Fruit fly (Drosophila melanogaster) whole organism, embryonic: ENCODE results near the gene wapl.

Experiments used
- Adf1 ChIP-seq: fragments of 200-800 bp; sonication (Bioruptor generic); IDR thresholded peaks from 2 replicates; pipeline ENCODE4 v1.3.6; 2022; ENCODE audit warnings: missing biosample characterization, missing genetic modification characterization
- BEAF-32 ChIP-seq: fragments of 200-800 bp; sonication (Bioruptor generic); optimal IDR thresholded peaks from 3 replicates; lab custom pipeline; 2017; ENCODE audit warnings: missing biosample characterization, missing genetic modification characterization, mild to moderate bottlenecking, moderate library complexity, missing genetic modification reagents
- Bdp1 ChIP-seq: fragments of 200-800 bp; sonication (Bioruptor generic); optimal IDR thresholded peaks from 3 replicates; lab custom pipeline; 2016; ENCODE audit warnings: missing biosample characterization, missing genetic modification characterization
- Bteb2 ChIP-seq: fragments of 200-800 bp; sonication (Bioruptor generic); optimal IDR thresholded peaks from 2 replicates; lab custom pipeline; 2016; ENCODE audit warnings: missing biosample characterization, missing genetic modification characterization
- CG13123 ChIP-seq: fragments of 200-800 bp; sonication (Bioruptor generic); optimal IDR thresholded peaks from 2 replicates; lab custom pipeline; 2016; ENCODE audit warnings: missing biosample characterization, missing genetic modification characterization
- CG13287 ChIP-seq: fragments of 200-800 bp; sonication (Bioruptor generic); IDR thresholded peaks from 2 replicates; pipeline ENCODE4 v1.3.6; 2022; ENCODE audit warnings: missing biosample characterization, missing genetic modification characterization; ENCODE audit not compliant: partially characterized antibody
- CG13624 ChIP-seq: fragments of 200-800 bp; sonication (Bioruptor generic); optimal IDR thresholded peaks from 2 replicates; lab custom pipeline; 2016; ENCODE audit warnings: missing biosample characterization, missing genetic modification characterization
- CG14441 ChIP-seq: fragments of 200-800 bp; sonication (Bioruptor generic); IDR thresholded peaks from 2 replicates; pipeline ENCODE4 v1.3.6; 2022; ENCODE audit warnings: missing biosample characterization, missing genetic modification characterization
- CG1603 ChIP-seq: fragments of 200-800 bp; sonication (Bioruptor generic); optimal IDR thresholded peaks from 2 replicates; lab custom pipeline; 2019; ENCODE audit warnings: missing biosample characterization, mild to moderate bottlenecking, missing genetic modification characterization, moderate library complexity
- CG16863 ChIP-seq: fragments of 200-800 bp; sonication (Bioruptor generic); optimal IDR thresholded peaks from 3 replicates; lab custom pipeline; 2016; ENCODE audit warnings: missing biosample characterization, missing genetic modification characterization
- CG18262 ChIP-seq: fragments of 200-800 bp; optimal IDR thresholded peaks from 3 replicates; lab custom pipeline; 2019; ENCODE audit warnings: missing biosample characterization, mild to moderate bottlenecking, missing genetic modification characterization, moderate library complexity
- CG2120 ChIP-seq: fragments of 200-800 bp; sonication (Bioruptor generic); optimal IDR thresholded peaks from 3 replicates; lab custom pipeline; 2016; ENCODE audit warnings: missing biosample characterization, missing genetic modification characterization
- CG30020 ChIP-seq: fragments of 200-800 bp; optimal IDR thresholded peaks from 2 replicates; lab custom pipeline; 2019; ENCODE audit warnings: missing biosample characterization, mild to moderate bottlenecking, missing genetic modification characterization, moderate library complexity
- CG3065 ChIP-seq: fragments of 200-800 bp; sonication (Bioruptor generic); optimal IDR thresholded peaks from 2 replicates; lab custom pipeline; 2016; ENCODE audit warnings: missing biosample characterization, missing genetic modification characterization
- CG33557 ChIP-seq: fragments of 200-800 bp; sonication (Bioruptor generic); optimal IDR thresholded peaks from 2 replicates; lab custom pipeline; 2019; ENCODE audit warnings: missing biosample characterization, mild to moderate bottlenecking, missing genetic modification characterization, moderate library complexity
- CG4707 ChIP-seq: fragments of 200-800 bp; sonication (Bioruptor generic); optimal IDR thresholded peaks from 2 replicates; lab custom pipeline; 2018; ENCODE audit warnings: missing biosample characterization, mild to moderate bottlenecking, missing genetic modification characterization, moderate library complexity
- CG5953 ChIP-seq: fragments of 200-800 bp; sonication (Bioruptor generic); IDR thresholded peaks from 2 replicates; pipeline ENCODE4 v1.3.6; 2022; ENCODE audit warnings: missing biosample characterization, missing genetic modification characterization
- CG7357 ChIP-seq: fragments of 200-800 bp; sonication (Bioruptor generic); IDR thresholded peaks from 3 replicates; pipeline ENCODE4 v1.3.6; 2022; ENCODE audit warnings: missing biosample characterization, missing genetic modification characterization
- CG9215 ChIP-seq: fragments of 200-800 bp; sonication (Bioruptor generic); IDR thresholded peaks from 2 replicates; pipeline ENCODE4 v1.3.6; 2022; ENCODE audit warnings: missing biosample characterization, missing genetic modification characterization
- CoRest ChIP-seq: fragments of 200-800 bp; sonication (Bioruptor generic); optimal IDR thresholded peaks from 3 replicates; lab custom pipeline; 2018; ENCODE audit warnings: missing biosample characterization, mild to moderate bottlenecking, missing genetic modification characterization, moderate library complexity
- Dip3 ChIP-seq: fragments of 200-800 bp; sonication (Bioruptor generic); optimal IDR thresholded peaks from 3 replicates; lab custom pipeline; 2016; ENCODE audit warnings: missing biosample characterization, missing genetic modification characterization
- Dll ChIP-seq: fragments of 200-800 bp; sonication (Bioruptor generic); IDR thresholded peaks from 4 replicates; pipeline ENCODE4 v1.3.6; 2022; ENCODE audit warnings: missing biosample characterization, missing genetic modification characterization; ENCODE audit not compliant: partially characterized antibody
- Doc3 ChIP-seq: fragments of 200-800 bp; sonication (Bioruptor generic); IDR thresholded peaks from 3 replicates; pipeline ENCODE4 v1.3.6; 2022; ENCODE audit warnings: missing biosample characterization, missing genetic modification characterization; ENCODE audit not compliant: partially characterized antibody
- Dref ChIP-seq: fragments of 200-800 bp; sonication (Bioruptor generic); IDR thresholded peaks from 2 replicates; pipeline ENCODE4 v1.3.6; 2022; ENCODE audit warnings: missing biosample characterization, missing genetic modification characterization
- Ets97D ChIP-seq: fragments of 200-800 bp; sonication (Bioruptor generic); optimal IDR thresholded peaks from 3 replicates; lab custom pipeline; 2016; ENCODE audit warnings: missing biosample characterization, missing genetic modification characterization
- Fer1 ChIP-seq: fragments of 200-800 bp; sonication (Bioruptor generic); optimal IDR thresholded peaks from 2 replicates; lab custom pipeline; 2017; ENCODE audit warnings: missing biosample characterization, mild to moderate bottlenecking, missing genetic modification characterization
- Lim3 ChIP-seq: fragments of 200-800 bp; sonication (Bioruptor generic); IDR thresholded peaks from 2 replicates; pipeline ENCODE4 v1.3.6; 2022; ENCODE audit warnings: missing biosample characterization, missing genetic modification characterization
- MBD-R2 ChIP-seq: fragments of 200-800 bp; sonication (Bioruptor generic); IDR thresholded peaks from 2 replicates; pipeline ENCODE4 v1.3.6; 2022; ENCODE audit warnings: missing biosample characterization, missing genetic modification characterization
- NK7.1 ChIP-seq: fragments of 200-800 bp; sonication (Bioruptor generic); optimal IDR thresholded peaks from 3 replicates; lab custom pipeline; 2016; ENCODE audit warnings: missing biosample characterization, missing genetic modification characterization
- Nf-YB ChIP-seq: fragments of 200-800 bp; sonication (Bioruptor generic); optimal IDR thresholded peaks from 3 replicates; lab custom pipeline; 2019; ENCODE audit warnings: missing biosample characterization, mild to moderate bottlenecking, missing genetic modification characterization, moderate library complexity
- Pdp1 ChIP-seq, 2 experiments: fragments of 200-800 bp; sonication (Bioruptor generic); optimal IDR thresholded peaks; 3 replicates each; lab custom pipeline; 2016; ENCODE audit warnings: missing biosample characterization in 2 of 2, missing genetic modification characterization in 2 of 2, mild to moderate bottlenecking in 1 of 2, moderate library complexity in 1 of 2
- Side ChIP-seq: fragments of 200-800 bp; sonication (Bioruptor generic); optimal IDR thresholded peaks from 2 replicates; lab custom pipeline; 2016; ENCODE audit warnings: missing biosample characterization, missing genetic modification characterization
- Sin3A ChIP-seq: fragments of >200 bp; optimal IDR thresholded peaks from 2 replicates; lab custom pipeline; 2018
- Sry-δ ChIP-seq: fragments of 200-800 bp; sonication (Bioruptor generic); optimal IDR thresholded peaks from 2 replicates; lab custom pipeline; 2016; ENCODE audit warnings: missing biosample characterization, missing genetic modification characterization
- Usf ChIP-seq: fragments of 200-800 bp; sonication (Bioruptor generic); optimal IDR thresholded peaks from 2 replicates; lab custom pipeline; 2017; ENCODE audit warnings: missing genotype, missing biosample characterization, missing genetic modification characterization
- Xbp1 ChIP-seq: fragments of 200-800 bp; sonication (Bioruptor generic); optimal IDR thresholded peaks from 3 replicates; lab custom pipeline; 2016; ENCODE audit warnings: missing biosample characterization, mild to moderate bottlenecking, missing genetic modification characterization
- az2 ChIP-seq: fragments of 200-800 bp; sonication (Bioruptor generic); optimal IDR thresholded peaks from 3 replicates; lab custom pipeline; 2016; ENCODE audit warnings: missing biosample characterization, missing genetic modification characterization
- caup ChIP-seq: fragments of 200-800 bp; sonication (Bioruptor generic); optimal IDR thresholded peaks from 3 replicates; lab custom pipeline; 2017; ENCODE audit warnings: missing biosample characterization, mild to moderate bottlenecking, missing genetic modification characterization, moderate library complexity; ENCODE audit not compliant: severe bottlenecking
- cg ChIP-seq: fragments of 200-800 bp; sonication (Bioruptor generic); optimal IDR thresholded peaks from 3 replicates; lab custom pipeline; 2019; ENCODE audit warnings: missing biosample characterization, mild to moderate bottlenecking, missing genetic modification characterization, moderate library complexity
- dm ChIP-seq: fragments of 200-800 bp; sonication (Bioruptor generic); optimal IDR thresholded peaks from 3 replicates; lab custom pipeline; 2016; ENCODE audit warnings: missing biosample characterization, missing genetic modification characterization
- gsb ChIP-seq: fragments of 200-800 bp; sonication (Bioruptor generic); IDR thresholded peaks from 2 replicates; pipeline ENCODE4 v1.3.6; 2022; ENCODE audit warnings: missing biosample characterization, missing genetic modification characterization
- kay ChIP-seq: fragments of 200-800 bp; sonication (Bioruptor generic); optimal IDR thresholded peaks from 2 replicates; lab custom pipeline; 2016; ENCODE audit warnings: missing biosample characterization, missing genetic modification characterization
- lab ChIP-seq: fragments of 200-800 bp; sonication (Bioruptor generic); optimal IDR thresholded peaks from 3 replicates; lab custom pipeline; 2017; ENCODE audit warnings: missing biosample characterization, missing genetic modification characterization, mild to moderate bottlenecking, moderate library complexity, missing genetic modification reagents
- mld ChIP-seq: fragments of 200-800 bp; sonication (Bioruptor generic); IDR thresholded peaks from 3 replicates; pipeline ENCODE4 v1.3.6; 2022; ENCODE audit warnings: missing biosample characterization, missing genetic modification characterization; ENCODE audit not compliant: partially characterized antibody
- nom ChIP-seq: fragments of 200-800 bp; sonication (Bioruptor generic); optimal IDR thresholded peaks from 2 replicates; lab custom pipeline; 2017; ENCODE audit warnings: missing biosample characterization, missing genetic modification characterization, mild to moderate bottlenecking, moderate library complexity, missing genetic modification reagents
- repo ChIP-seq: fragments of 200-800 bp; sonication (Bioruptor generic); optimal IDR thresholded peaks from 2 replicates; lab custom pipeline; 2016; ENCODE audit warnings: missing biosample characterization, missing genetic modification characterization
- row ChIP-seq: fragments of 200-800 bp; sonication (Bioruptor generic); IDR thresholded peaks from 3 replicates; pipeline ENCODE4 v1.3.6; 2022; ENCODE audit warnings: missing biosample characterization, missing genetic modification characterization
- sna ChIP-seq: fragments of 200-800 bp; sonication (Bioruptor generic); IDR thresholded peaks from 2 replicates; pipeline ENCODE4 v1.3.6; 2022; ENCODE audit warnings: missing biosample characterization, missing genetic modification characterization; ENCODE audit not compliant: partially characterized antibody
- sr ChIP-seq: fragments of 200-800 bp; sonication (Bioruptor generic); IDR thresholded peaks from 3 replicates; pipeline ENCODE4 v1.3.6; 2022; ENCODE audit warnings: missing biosample characterization, missing genetic modification characterization
- vvl ChIP-seq: fragments of 200-800 bp; sonication (Bioruptor generic); IDR thresholded peaks from 2 replicates; pipeline ENCODE4 v1.3.6; 2022; ENCODE audit warnings: missing biosample characterization, missing genetic modification characterization
- zen2 ChIP-seq: fragments of 200-800 bp; sonication (Bioruptor generic); IDR thresholded peaks from 3 replicates; pipeline ENCODE4 v1.3.6; 2022; ENCODE audit warnings: missing biosample characterization, missing genetic modification characterization; ENCODE audit not compliant: partially characterized antibody

wapl gene

dm6 chrX:2184563-2184962, 25.8 kb upstream of the wapl start, which contains the start of the genes Nmd3 and CG17776 (continued):
- TF ChIP-seq Sin3A (peak; percentile 60), Lim3 (GFP tag; lab: Robert Waterston, UW) (no peak), cg (peak; percentile 3), CG16863 (GFP tag; lab: Kevin White, UChicago) (no peak), Bteb2 (no peak), CG3065 (GFP tag; lab: Kevin White, UChicago) (no peak), CG5953 (GFP tag; lab: Robert Waterston, UW) (no peak), CG2120 (GFP tag; lab: Kevin White, UChicago) (peak; percentile 35), CoRest (no peak), Nf-YB (no peak), Sry-δ (peak; percentile 73), Pdp1 (GFP tag; optimal IDR thresholded peaks at IDR 0.05; lab: Kevin White, UChicago) (no peak), CG13123 (GFP tag; lab: Kevin White, UChicago) (no peak), caup (GFP tag; lab: Kevin White, UChicago) (no peak), NK7.1 (no peak), Fer1 (peak; percentile 49), MBD-R2 (peak; percentile 72; the same call in 1 of the 2 replicates), CG13287 (peak; percentile 82), lab (GFP tag; lab: Kevin White, UChicago) (no peak), Ets97D (peak; percentile 38), Dip3 (no peak), Usf (GFP tag; lab: Kevin White, UChicago) (no peak), CG30020 (tag; lab: Kevin White, UChicago) (peak; percentile 8), vvl (GFP tag; lab: Robert Waterston, UW) (no peak), CG4707 (GFP tag; lab: Kevin White, UChicago) (no peak), zen2 (GFP tag; lab: Robert Waterston, UW) (peak; percentile 63; the same call in 2 of the 3 replicates), repo (GFP tag; lab: Kevin White, UChicago) (no peak), sna (GFP tag; lab: Robert Waterston, UW) (peak; percentile 77), Bdp1 (GFP tag; lab: Kevin White, UChicago) (peak; percentile 28), Dll (GFP tag; lab: Robert Waterston, UW) (peak; percentile 79), CG7357 (GFP tag; lab: Robert Waterston, UW) (no peak), Dref (GFP tag; lab: Robert Waterston, UW) (peak; percentile 73), Adf1 (GFP tag; lab: Robert Waterston, UW) (no peak), row (GFP tag; lab: Robert Waterston, UW) (peak; percentile 66), Xbp1 (GFP tag; lab: Kevin White, UChicago) (no peak), CG1603 (tag; lab: Kevin White, UChicago) (peak; percentile 58), CG14441 (GFP tag; lab: Robert Waterston, UW) (no peak), dm (peak; percentile 93), az2 (no peak), CG33557 (GFP tag; lab: Kevin White, UChicago) (no peak), CG13624 (GFP tag; lab: Kevin White, UChicago) (peak; percentile 46), kay (GFP tag; lab: Kevin White, UChicago) (no peak), BEAF-32 (GFP tag; lab: Kevin White, UChicago) (peak; percentile 68), Side (GFP tag; lab: Kevin White, UChicago) (peak; percentile 11), nom (GFP tag; lab: Kevin White, UChicago) (no peak), CG9215 (GFP tag; lab: Robert Waterston, UW) (no peak), Doc3 (GFP tag; lab: Robert Waterston, UW) (peak; percentile 58; the same call in 1 of the 3 replicates), sr (GFP tag; lab: Robert Waterston, UW) (no peak), gsb (no peak), CG18262 (tag; lab: Kevin White, UChicago) (peak; percentile 7), mld (peak; percentile 58; the same call in 1 of the 3 replicates)
